Worm (Caenorhabditis elegans) whole organism, L4 larva: ENCODE measurements around the gene lag-1.

Experiments
- dmd-9 ChIP-seq: fragments of 200-800 bp; sonication (Bioruptor generic); IDR thresholded peaks from 2 replicates; pipeline ENCODE4 v1.3.6; 2022; ENCODE audit warnings: missing genetic modification reagents, missing genetic modification characterization, missing compliant biosample characterization
- dpl-1 ChIP-seq: fragments of 150-350 bp; optimal IDR thresholded peaks from 2 replicates; lab custom pipeline; 2014; ENCODE audit warnings: missing biosample characterization, missing genetic modification reagents, missing genetic modification characterization
- fos-1 ChIP-seq: fragments of 150-350 bp; optimal IDR thresholded peaks from 2 replicates; lab custom pipeline; 2014; ENCODE audit warnings: missing biosample characterization, missing genetic modification characterization
- lin-39 ChIP-seq: fragments of 150-350 bp; optimal IDR thresholded peaks from 2 replicates; lab custom pipeline; 2014; ENCODE audit warnings: missing biosample characterization, missing genetic modification reagents, missing genetic modification characterization

DNA sequence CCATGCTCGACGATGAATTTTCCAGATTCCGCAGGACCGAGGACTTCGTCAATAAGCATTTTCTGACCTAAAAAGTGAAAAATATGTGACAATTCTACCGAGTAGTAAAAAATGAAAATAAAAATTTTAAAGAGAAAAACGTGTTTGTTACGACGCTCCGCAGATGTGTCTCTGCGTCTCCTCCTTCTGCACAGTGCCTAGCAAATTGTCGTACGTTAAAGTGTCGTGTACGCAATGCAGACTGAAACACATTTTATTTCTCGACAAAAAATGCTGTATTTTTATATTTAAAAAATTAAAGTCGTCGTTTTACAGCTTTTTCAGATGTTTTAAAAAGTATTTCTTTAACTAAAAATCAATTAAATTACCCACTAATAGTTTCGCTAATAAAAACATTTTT is 61.6 kb downstream of the lag-1 start, which contains the start of gene C11D2.4:
- peak; percentile 65 for TF ChIP-seq dpl-1
- no peak for TF ChIP-seq lin-39
- no peak for TF ChIP-seq fos-1 (tag; lab: Kevin White, UChicago)
- TF ChIP-seq dmd-9: no peak
